Worm (Caenorhabditis elegans): ENCODE data around the gene sra-9.

DNA sequence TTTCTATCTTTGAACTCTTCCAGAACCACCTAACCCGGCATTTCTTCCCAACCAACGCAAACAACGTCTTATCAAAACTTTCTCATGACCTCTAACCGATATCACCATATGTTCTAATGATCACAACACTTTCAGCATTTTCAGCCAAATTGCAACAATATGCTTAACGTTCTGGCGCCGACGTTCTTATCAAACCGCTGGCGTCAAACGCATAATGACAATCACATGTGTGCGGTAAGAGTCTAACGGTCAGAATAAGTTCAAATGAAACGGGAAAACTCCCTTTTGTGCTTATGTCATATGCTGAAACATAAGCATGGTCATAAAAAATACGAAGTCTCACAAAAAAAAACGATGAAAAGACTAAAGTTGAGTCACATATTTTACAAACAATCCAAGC lies 31.2 kb upstream of the sra-9 start:
- no peak for TF ChIP-seq cog-1 (tag; optimal IDR thresholded peaks at IDR 0.05)
- no peak for TF ChIP-seq ref-1 (GFP tag; conservative IDR thresholded peaks at IDR 0.05)
- TF ChIP-seq klf-2 (GFP tag; conservative IDR thresholded peaks at IDR 0.05) = no peak
- TF ChIP-seq ztf-29 (GFP tag; IDR thresholded peaks at IDR 0.05) = no peak
- TF ChIP-seq med-1 (GFP tag; optimal IDR thresholded peaks at IDR 0.05; ENCODE audit: insufficient read depth) = no peak
- TF ChIP-seq ztf-23 (GFP tag; IDR thresholded peaks at IDR 0.05) = no peak
- no peak for TF ChIP-seq tab-1 (GFP tag; IDR thresholded peaks at IDR 0.05)
